Fruit fly (Drosophila melanogaster): Measurements from ENCODE around the gene MKP-4.

The MKP-4 gene

DNA sequence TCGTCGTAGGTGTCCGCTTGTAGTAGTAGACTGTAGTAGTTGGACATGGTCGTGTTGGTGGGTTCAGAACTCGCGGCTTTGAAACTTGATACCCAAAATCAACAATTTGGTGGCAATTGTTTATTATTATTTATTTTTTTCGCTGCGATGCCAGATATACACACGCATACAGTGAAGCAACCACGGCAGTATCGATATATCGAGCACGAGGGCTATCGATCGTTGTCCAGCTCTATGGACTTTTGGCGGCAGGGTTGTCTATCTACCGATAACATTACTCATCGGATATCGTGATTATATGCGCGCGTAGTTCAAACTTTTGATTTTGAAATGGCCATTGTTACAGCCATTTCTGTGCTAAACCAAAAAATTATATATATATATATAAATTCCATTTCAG lies 21.3 kb upstream of the MKP-4 start, which contains the start of gene CG14220 (continued):
- TF ChIP-seq H15 (GFP tag; IDR thresholded peaks at IDR 0.05): no peak
- TF ChIP-seq hkb (optimal IDR thresholded peaks at IDR 0.05): no peak
- TF ChIP-seq hkb (GFP tag; IDR thresholded peaks at IDR 0.05): no peak
- TF ChIP-seq CG17568 (GFP tag; optimal IDR thresholded peaks at IDR 0.05): no peak
- TF ChIP-seq Oli (tag; optimal IDR thresholded peaks at IDR 0.05): no peak
- peak; percentile 22 for TF ChIP-seq CG3995 (GFP tag; optimal IDR thresholded peaks at IDR 0.05)
- no peak for TF ChIP-seq CTCF (GFP tag; optimal IDR thresholded peaks at IDR 0.05)
- peak; percentile 37 for TF ChIP-seq CG17829 (tag; optimal IDR thresholded peaks at IDR 0.05)
- TF ChIP-seq CG7786 (GFP tag; optimal IDR thresholded peaks at IDR 0.05): no peak
- TF ChIP-seq Stat92E (GFP tag; optimal IDR thresholded peaks at IDR 0.05): peak in 1 of 3 experiments; percentile 46
- TF ChIP-seq CG10321 (GFP tag; IDR thresholded peaks at IDR 0.05): no peak
- TF ChIP-seq CG7372 (GFP tag; IDR thresholded peaks at IDR 0.05): no peak
- TF ChIP-seq CG30020 (tag; optimal IDR thresholded peaks at IDR 0.05): peak; percentile 16
- peak; percentile 90 for TF ChIP-seq hbn (GFP tag; IDR thresholded peaks at IDR 0.05; ENCODE audit: partially characterized antibody)
- no peak for TF ChIP-seq Sox102F (GFP tag; optimal IDR thresholded peaks at IDR 0.05)
- peak; percentile 87 for TF ChIP-seq vnd (GFP tag; IDR thresholded peaks at IDR 0.05; ENCODE audit: partially characterized antibody)
- peak; percentile 97 for TF ChIP-seq CG34224 (GFP tag; IDR thresholded peaks at IDR 0.05; ENCODE audit: partially characterized antibody)
- no peak for TF ChIP-seq Ets65A (GFP tag)
- TF ChIP-seq scrt (GFP tag; optimal IDR thresholded peaks at IDR 0.05): no peak
- TF ChIP-seq CG9215 (GFP tag; IDR thresholded peaks at IDR 0.05): no peak
- TF ChIP-seq CG16863 (GFP tag; optimal IDR thresholded peaks at IDR 0.05): no peak
- peak; percentile 87 for TF ChIP-seq trem (tag; optimal IDR thresholded peaks at IDR 0.05)
- peak; percentile 17 for TF ChIP-seq lilli (GFP tag; optimal IDR thresholded peaks at IDR 0.05)
- TF ChIP-seq otp (GFP tag; IDR thresholded peaks at IDR 0.05): no peak
- TF ChIP-seq nerfin-1 (tag; optimal IDR thresholded peaks at IDR 0.05): no peak
- TF ChIP-seq CG17186 (GFP tag; optimal IDR thresholded peaks at IDR 0.05): peak; percentile 43
- TF ChIP-seq maf-S (GFP tag; optimal IDR thresholded peaks at IDR 0.05): no peak
- no peak for TF ChIP-seq NfI (GFP tag; optimal IDR thresholded peaks at IDR 0.05)
- TF ChIP-seq shn (GFP tag; optimal IDR thresholded peaks at IDR 0.05): no peak
- no peak for TF ChIP-seq tgo (GFP tag; IDR thresholded peaks at IDR 0.05)
- no peak for TF ChIP-seq gcm (GFP tag; optimal IDR thresholded peaks at IDR 0.05)
- no peak for TF ChIP-seq CG5180 (GFP tag; optimal IDR thresholded peaks at IDR 0.05)
- no peak for TF ChIP-seq ttk (GFP tag; IDR thresholded peaks at IDR 0.05)
- TF ChIP-seq Elba2 (GFP tag; optimal IDR thresholded peaks at IDR 0.05): no peak
- peak; percentile 13 for TF ChIP-seq Dek (tag; optimal IDR thresholded peaks at IDR 0.05)
- TF ChIP-seq Taf1 (GFP tag; IDR thresholded peaks at IDR 0.05): no peak
- TF ChIP-seq ab (GFP tag; optimal IDR thresholded peaks at IDR 0.05): no peak
- TF ChIP-seq Ada2b (GFP tag; IDR thresholded peaks at IDR 0.05): no peak
- TF ChIP-seq CG1233 (GFP tag; optimal IDR thresholded peaks at IDR 0.05): no peak
- peak; percentile 28 for TF ChIP-seq sug (tag; optimal IDR thresholded peaks at IDR 0.05)
- no peak for TF ChIP-seq Lim3 (GFP tag; IDR thresholded peaks at IDR 0.05)
- no peak for TF ChIP-seq Blimp-1 (GFP tag; optimal IDR thresholded peaks at IDR 0.05)
- no peak for TF ChIP-seq CG14014 (GFP tag; IDR thresholded peaks at IDR 0.05)
- TF ChIP-seq pho (GFP tag; optimal IDR thresholded peaks at IDR 0.05): no peak
- no peak for TF ChIP-seq CG1647 (GFP tag; optimal IDR thresholded peaks at IDR 0.05)
- peak; percentile 7 for TF ChIP-seq CG2120 (GFP tag; optimal IDR thresholded peaks at IDR 0.05)
- no peak for TF ChIP-seq CG4424 (GFP tag; optimal IDR thresholded peaks at IDR 0.05)
- no peak for TF ChIP-seq CG11247 (GFP tag; IDR thresholded peaks at IDR 0.05)
- no peak for TF ChIP-seq CG13123 (GFP tag; optimal IDR thresholded peaks at IDR 0.05)
- TF ChIP-seq CG12104 (GFP tag; optimal IDR thresholded peaks at IDR 0.05): no peak
- TF ChIP-seq ERR (GFP tag; optimal IDR thresholded peaks at IDR 0.05): no peak
- TF ChIP-seq gem (tag; optimal IDR thresholded peaks at IDR 0.05): no peak
- no peak for TF ChIP-seq CG5953 (GFP tag; IDR thresholded peaks at IDR 0.05)

All from whole organism, embryonic.